Worm (Caenorhabditis elegans) whole organism, L4 larva: ENCODE results near the gene srsx-17.

Experiments
- ceh-82 ChIP-seq: sonication (generic microtip); optimal IDR thresholded peaks from 2 replicates; lab custom pipeline; 2017; ENCODE audit warnings: missing biosample characterization, missing genetic modification characterization
- lin-15B ChIP-seq: fragments of 150-350 bp; sonication (generic microtip); optimal IDR thresholded peaks from 3 replicates; lab custom pipeline; 2014; ENCODE audit warnings: missing biosample characterization, missing genetic modification characterization

DNA sequence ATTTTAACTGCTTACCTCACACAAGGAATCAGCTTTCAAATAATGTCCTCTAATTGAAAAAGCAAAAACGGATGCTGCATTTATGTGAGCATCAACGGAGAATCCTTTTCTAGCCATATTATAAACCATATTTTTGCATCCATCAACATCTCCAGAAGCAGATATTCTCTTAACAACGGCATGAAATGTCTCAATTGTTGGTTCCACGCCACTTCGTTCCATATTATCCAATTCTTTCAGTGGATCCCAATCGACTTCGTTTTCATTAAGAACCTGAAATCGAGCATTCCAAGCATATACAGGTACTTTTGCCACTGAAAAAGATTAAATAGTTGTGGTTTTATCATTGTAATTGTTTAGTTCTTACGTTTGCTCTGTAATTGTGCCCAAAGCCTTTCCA lies 10.6 kb upstream of the srsx-17 start:
- TF ChIP-seq ceh-82 = no peak
- TF ChIP-seq lin-15B = no peak
